Worm (Caenorhabditis elegans): ENCODE measurements around the gene mul-1.

ce11 chrIV:4115634-4116033, 7.3 kb downstream of the mul-1 start, which contains the start of the genes F49F1.4 and F49F1.2:
- TF ChIP-seq aly-2 (tag; optimal IDR thresholded peaks at IDR 0.05) (no peak), nhr-23 (tag; optimal IDR thresholded peaks at IDR 0.05) (no peak), fkh-2 (tag; optimal IDR thresholded peaks at IDR 0.05) (no peak), nhr-11 (tag; optimal IDR thresholded peaks at IDR 0.05) (no peak), fos-1 (tag; optimal IDR thresholded peaks at IDR 0.05) (no peak), skn-1 (tag; optimal IDR thresholded peaks at IDR 0.05) (no peak), R02D3.7 (tag; optimal IDR thresholded peaks at IDR 0.05) (no peak), daf-12 (tag; optimal IDR thresholded peaks at IDR 0.05) (no peak), unc-39 (tag; optimal IDR thresholded peaks at IDR 0.05) (no peak), ama-1 (optimal IDR thresholded peaks at IDR 0.05) (no peak), ztf-11 (tag; optimal IDR thresholded peaks at IDR 0.05) (no peak), tbx-2 (tag; optimal IDR thresholded peaks at IDR 0.05) (no peak), fkh-10 (GFP tag; optimal IDR thresholded peaks at IDR 0.05) (no peak)

Data from whole organism, L3 larva.